Fruit fly (Drosophila melanogaster): Measurements from ENCODE around the gene Alg1.

Alg1 gene

DNA sequence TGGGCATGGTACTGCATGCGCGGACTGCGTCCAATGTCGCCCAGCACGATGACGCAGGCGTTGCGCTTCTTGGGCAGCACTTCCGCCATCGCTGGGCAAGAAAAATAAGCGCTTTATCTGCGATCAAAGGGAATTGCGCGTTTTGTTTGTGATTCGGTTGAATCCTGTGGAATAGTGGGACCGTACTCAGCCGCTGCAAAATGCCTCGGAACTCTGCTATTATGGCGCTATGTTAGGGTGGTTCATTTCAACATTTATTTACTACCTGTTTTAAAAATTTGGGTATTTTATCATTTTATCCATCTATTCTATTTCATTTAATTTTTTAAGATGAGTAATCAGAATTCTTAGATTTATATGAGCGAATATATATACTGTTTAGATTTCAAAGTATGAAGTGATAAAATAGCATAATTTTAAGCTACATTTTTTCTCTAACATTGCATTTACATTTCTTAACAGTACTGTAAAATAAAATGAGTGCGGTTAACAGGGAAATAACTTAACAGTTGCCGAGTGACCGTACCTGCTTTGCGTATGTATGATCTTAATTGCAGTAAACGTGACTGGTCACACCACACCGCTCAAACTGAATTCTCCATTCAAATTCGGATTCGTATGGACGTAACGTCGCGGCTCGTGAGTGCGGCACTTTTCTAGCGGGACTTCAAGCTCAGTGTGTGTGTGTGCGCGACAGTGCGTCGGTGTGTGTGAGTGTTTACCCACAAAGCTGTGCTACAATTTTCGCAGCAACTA is at the start of gene Alg1, which contains the start of gene tinc (continued):
- peak; percentile 41 for TF ChIP-seq al (GFP tag; IDR thresholded peaks at IDR 0.05)
- 0 out of 2 replicates have a peak, but pooled peaks have one; percentile 27 for TF ChIP-seq ssp (GFP tag; IDR thresholded peaks at IDR 0.05)
- peak; percentile 28 for TF ChIP-seq ems (GFP tag; optimal IDR thresholded peaks at IDR 0.05)
- peak; percentile 87 for TF ChIP-seq CG13424 (tag; optimal IDR thresholded peaks at IDR 0.05)
- TF ChIP-seq CG17829 (tag; optimal IDR thresholded peaks at IDR 0.05), result peak; percentile 78
- TF ChIP-seq ara (GFP tag; IDR thresholded peaks at IDR 0.05), result no peak
- TF ChIP-seq CG6683 (GFP tag; optimal IDR thresholded peaks at IDR 0.05), result peak; percentile 46
- TF ChIP-seq Camta (GFP tag; optimal IDR thresholded peaks at IDR 0.05), result peak; percentile 6
- TF ChIP-seq CG18764 (GFP tag; optimal IDR thresholded peaks at IDR 0.05), result peak; percentile 19
- TF ChIP-seq HmgD (GFP tag; optimal IDR thresholded peaks at IDR 0.05), result peak; percentile 20
- TF ChIP-seq D19A (tag; optimal IDR thresholded peaks at IDR 0.05), result peak; percentile 68
- TF ChIP-seq Neu2 (GFP tag; optimal IDR thresholded peaks at IDR 0.05; ENCODE audit: borderline replicate concordance), result no peak
- 0 out of 3 replicates have a peak, but pooled peaks have one; percentile 24 for TF ChIP-seq CG11456 (GFP tag; IDR thresholded peaks at IDR 0.05)
- TF ChIP-seq CG18262 (tag; optimal IDR thresholded peaks at IDR 0.05), result peak; percentile 74
- peak; percentile 47 for TF ChIP-seq amos (GFP tag; IDR thresholded peaks at IDR 0.05; ENCODE audit: partially characterized antibody)
- TF ChIP-seq CG4820 (GFP tag; optimal IDR thresholded peaks at IDR 0.05), result peak; percentile 23
- TF ChIP-seq tx (GFP tag; optimal IDR thresholded peaks at IDR 0.05), result peak; percentile 6
- TF ChIP-seq Fer3 (tag; optimal IDR thresholded peaks at IDR 0.05), result peak; percentile 80
- TF ChIP-seq CG4328 (GFP tag; optimal IDR thresholded peaks at IDR 0.05), result peak; percentile 60
- TF ChIP-seq CG7372 (GFP tag; IDR thresholded peaks at IDR 0.05), result peak; percentile 26; the same call in 1 of the 2 replicates
- TF ChIP-seq hbn (GFP tag; IDR thresholded peaks at IDR 0.05; ENCODE audit: partially characterized antibody), result no peak; the same call in 1 of the 2 replicates
- peak; percentile 83 for TF ChIP-seq CG15269 (tag; optimal IDR thresholded peaks at IDR 0.05)
- peak; percentile 46 to 72 for TF ChIP-seq dpn (GFP tag; optimal IDR thresholded peaks at IDR 0.05)
- peak; percentile 85 for TF ChIP-seq CG14710 (tag; optimal IDR thresholded peaks at IDR 0.05)
- TF ChIP-seq z (GFP tag; IDR thresholded peaks at IDR 0.05), result peak; percentile 35; the same call in 1 of the 3 replicates
- peak; percentile 41 for TF ChIP-seq CG6854 (GFP tag; optimal IDR thresholded peaks at IDR 0.05)
- 0 out of 2 replicates have a peak, but pooled peaks have one; percentile 7 for TF ChIP-seq Poxn (GFP tag; IDR thresholded peaks at IDR 0.05)
- TF ChIP-seq CG11695 (GFP tag; IDR thresholded peaks at IDR 0.05), result peak; percentile 74
- TF ChIP-seq prd (optimal IDR thresholded peaks at IDR 0.05), result no peak
- TF ChIP-seq prd (GFP tag; IDR thresholded peaks at IDR 0.05), result peak; percentile 56
- TF ChIP-seq Optix (GFP tag; IDR thresholded peaks at IDR 0.05), result no peak
- peak; percentile 24 for TF ChIP-seq zfh2 (GFP tag; optimal IDR thresholded peaks at IDR 0.05)
- peak; percentile 23 for TF ChIP-seq CG7786 (GFP tag; optimal IDR thresholded peaks at IDR 0.05)
- peak; percentile 56 for TF ChIP-seq B-H2 (GFP tag; optimal IDR thresholded peaks at IDR 0.05)
- no peak for TF ChIP-seq CG8765 (GFP tag; IDR thresholded peaks at IDR 0.05)
- TF ChIP-seq sens (GFP tag), result peak; percentile 71
- peak; percentile 60 for TF ChIP-seq CG4424 (GFP tag; optimal IDR thresholded peaks at IDR 0.05)
- peak; percentile 5 for TF ChIP-seq cato (GFP tag; optimal IDR thresholded peaks at IDR 0.05; ENCODE audit: borderline replicate concordance)
- no peak for TF ChIP-seq HLH4C (GFP tag; IDR thresholded peaks at IDR 0.05; ENCODE audit: partially characterized antibody)
- TF ChIP-seq lilli (GFP tag; optimal IDR thresholded peaks at IDR 0.05), result peak; percentile 78
- TF ChIP-seq lab (GFP tag; optimal IDR thresholded peaks at IDR 0.05), result peak; percentile 72
- peak; percentile 80 for TF ChIP-seq stwl (tag; optimal IDR thresholded peaks at IDR 0.05)
- peak; percentile 2 for TF ChIP-seq Hand (GFP tag; optimal IDR thresholded peaks at IDR 0.05)
- 0 out of 3 replicates have a peak, but pooled peaks have one; percentile 39 for TF ChIP-seq CG16813 (GFP tag; IDR thresholded peaks at IDR 0.05; ENCODE audit: partially characterized antibody)
- no peak for TF ChIP-seq CG14667 (GFP tag; IDR thresholded peaks at IDR 0.05)
- peak; percentile 64 for TF ChIP-seq trem (tag; optimal IDR thresholded peaks at IDR 0.05)
- TF ChIP-seq esg (GFP tag; conservative IDR thresholded peaks at IDR 0.05), result peak; percentile 24; the same call in 1 of the 2 replicates
- TF ChIP-seq Xrp1 (GFP tag; IDR thresholded peaks at IDR 0.05), result peak; percentile 68
- peak; percentile 84 for TF ChIP-seq CG2120 (GFP tag; optimal IDR thresholded peaks at IDR 0.05)
